Fruit fly (Drosophila melanogaster): ENCODE measurements around the gene rt.

DNA sequence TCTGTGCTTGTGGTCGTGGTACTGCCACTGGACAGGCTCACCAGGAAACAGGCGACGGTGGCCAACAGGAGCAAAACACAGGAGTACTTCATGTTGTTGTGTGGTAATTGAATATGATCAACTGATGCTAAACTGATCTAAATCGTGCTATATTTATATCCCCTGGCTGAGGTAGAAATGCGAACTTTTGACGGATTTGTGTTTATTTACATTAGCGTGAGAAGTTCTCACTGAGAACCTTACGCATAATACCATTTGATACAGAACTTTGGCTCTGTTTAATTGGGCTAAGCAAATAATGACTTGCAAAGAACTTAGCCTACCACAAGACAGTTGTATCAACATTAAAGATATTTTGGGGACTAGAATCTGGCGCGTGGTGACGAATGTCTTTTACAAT lies 3.6 kb upstream of the rt start, which contains the start of gene CG33268:
- TF ChIP-seq lola (GFP tag; optimal IDR thresholded peaks at IDR 0.05) (no peak), Hnf4 (GFP tag; optimal IDR thresholded peaks at IDR 0.05) (no peak), sv (GFP tag; optimal IDR thresholded peaks at IDR 0.05) (no peak), h (GFP tag; optimal IDR thresholded peaks at IDR 0.05) (no peak), Mio (GFP tag; optimal IDR thresholded peaks at IDR 0.05) (no peak), Dfd (GFP tag; optimal IDR thresholded peaks at IDR 0.05) (no peak), psq (GFP tag; optimal IDR thresholded peaks at IDR 0.05) (no peak), brk (GFP tag; optimal IDR thresholded peaks at IDR 0.05) (no peak), fru (GFP tag; optimal IDR thresholded peaks at IDR 0.05) (no peak), Abd-B (GFP tag; optimal IDR thresholded peaks at IDR 0.05) (no peak)
